Worm (Caenorhabditis elegans): ENCODE measurements around the gene str-56.

- TF ChIP-seq ama-1 (optimal IDR thresholded peaks at IDR 0.05) (no peak), pes-1 (GFP tag; IDR thresholded peaks at IDR 0.05) (no peak), flt-1 (GFP tag; IDR thresholded peaks at IDR 0.05) (no peak), hmg-4 (GFP tag; optimal IDR thresholded peaks at IDR 0.05) (no peak)
Measured at ce11 chrV:15891279-15891678, 18.9 kb downstream of the str-56 start.

All from whole organism, early embryonic.